Fruit fly (Drosophila melanogaster): ENCODE results near the gene CG43814.

dm6 chr2L:18765760-18766159 lies 39.4 kb downstream of the CG43814 start:
- TF ChIP-seq EcR (GFP tag; optimal IDR thresholded peaks at IDR 0.05) (no peak), Dll (optimal IDR thresholded peaks at IDR 0.05) (no peak), psq (optimal IDR thresholded peaks at IDR 0.05) (no peak), pan (optimal IDR thresholded peaks at IDR 0.05) (no peak), CG8478 (optimal IDR thresholded peaks at IDR 0.05) (no peak), usp (GFP tag; optimal IDR thresholded peaks at IDR 0.05) (no peak)
